Worm (Caenorhabditis elegans) whole organism, young adult: ENCODE results near the gene let-418.
A peak's percentile ranks its signal among the peaks of the same experiment; 100 is the strongest.

ENCODE experiments used
- B0035.1 ChIP-seq: sonication (generic microtip); optimal IDR thresholded peaks from 2 replicates; lab custom pipeline; 2016; ENCODE audit warnings: missing genetic modification characterization, mild to moderate bottlenecking, missing compliant biosample characterization, missing genotype, missing genetic modification reagents
- B0336.3 ChIP-seq: fragments of 200-800 bp; sonication (Bioruptor generic); IDR thresholded peaks from 2 replicates; pipeline ENCODE4 v1.3.6; 2022; ENCODE audit warnings: missing genetic modification characterization, missing compliant biosample characterization
- C17E4.6 ChIP-seq: fragments of 200-800 bp; sonication (Bioruptor generic); IDR thresholded peaks from 2 replicates; pipeline ENCODE4 v1.3.6; 2022; ENCODE audit warnings: missing genetic modification reagents, missing genetic modification characterization, missing compliant biosample characterization
- D2030.7 ChIP-seq: fragments of 200-800 bp; sonication (Bioruptor generic); IDR thresholded peaks from 2 replicates; pipeline ENCODE4 v1.3.6; 2022; ENCODE audit warnings: missing genetic modification reagents, missing genetic modification characterization, missing compliant biosample characterization
- F10E7.11 ChIP-seq: sonication (generic microtip); optimal IDR thresholded peaks from 2 replicates; lab custom pipeline; 2017; ENCODE audit warnings: mild to moderate bottlenecking, missing genetic modification characterization, moderate library complexity, missing compliant biosample characterization
- F33H1.4 ChIP-seq: fragments of 200-800 bp; sonication (Bioruptor generic); IDR thresholded peaks from 2 replicates; pipeline ENCODE4 v1.3.6; 2022; ENCODE audit warnings: missing genetic modification reagents, missing genetic modification characterization, missing compliant biosample characterization
- F39B2.1 ChIP-seq: fragments of 200-800 bp; sonication (Bioruptor generic); IDR thresholded peaks from 2 replicates; pipeline ENCODE4 v1.3.6; 2022; ENCODE audit warnings: missing genetic modification reagents, missing genetic modification characterization, missing compliant biosample characterization
- F57C9.4 ChIP-seq: sonication (generic microtip); optimal IDR thresholded peaks from 2 replicates; lab custom pipeline; 2017; ENCODE audit warnings: mild to moderate bottlenecking, missing genetic modification characterization, missing compliant biosample characterization
- K11D2.4 ChIP-seq: fragments of 200-800 bp; sonication (Bioruptor generic); IDR thresholded peaks from 2 replicates; pipeline ENCODE4 v1.3.6; 2022; ENCODE audit warnings: missing genetic modification reagents, missing genetic modification characterization, missing compliant biosample characterization
- K12H6.12 ChIP-seq: fragments of 200-800 bp; sonication (Bioruptor generic); optimal IDR thresholded peaks from 2 replicates; lab custom pipeline; 2018; ENCODE audit warnings: mild to moderate bottlenecking, missing genetic modification characterization, missing compliant biosample characterization
- Y67H2A.10 ChIP-seq: fragments of 200-800 bp; sonication (Bioruptor generic); conservative IDR thresholded peaks from 2 replicates; pipeline ENCODE4 v1.3.6; 2022; ENCODE audit warnings: missing genetic modification reagents, missing genetic modification characterization, missing compliant biosample characterization
- akir-1 ChIP-seq: fragments of 200-800 bp; sonication (Bioruptor generic); optimal IDR thresholded peaks from 2 replicates; lab custom pipeline; 2018; ENCODE audit warnings: mild to moderate bottlenecking, missing genetic modification characterization, moderate library complexity, missing compliant biosample characterization
- atf-7 ChIP-seq: sonication (generic microtip); optimal IDR thresholded peaks from 2 replicates; lab custom pipeline; 2017; ENCODE audit warnings: mild to moderate bottlenecking, missing genetic modification characterization, missing compliant biosample characterization
- athp-1 ChIP-seq: sonication (generic microtip); optimal IDR thresholded peaks from 2 replicates; lab custom pipeline; 2017; ENCODE audit warnings: mild to moderate bottlenecking, missing genetic modification characterization, missing compliant biosample characterization
- attf-6 ChIP-seq: fragments of 200-800 bp; sonication (Bioruptor generic); IDR thresholded peaks from 2 replicates; pipeline ENCODE4 v1.3.6; 2022; ENCODE audit warnings: missing genetic modification reagents, missing genetic modification characterization, missing compliant biosample characterization
- bed-2 ChIP-seq: fragments of 200-800 bp; sonication (Bioruptor generic); IDR thresholded peaks from 2 replicates; pipeline ENCODE4 v1.3.6; 2022; ENCODE audit warnings: missing genetic modification reagents, missing genetic modification characterization, missing compliant biosample characterization
- cebp-1 ChIP-seq, 2 experiments: fragments of 200-800 bp in 1 of 2; sonication (Bioruptor generic) in 1 of 2; sonication (generic microtip) in 1 of 2; IDR thresholded peaks in 1 of 2; optimal IDR thresholded peaks in 1 of 2; 2 replicates each; pipeline versions ENCODE4 v1.3.6 to Lab custom; 2017 to 2022; ENCODE audit warnings: missing compliant biosample characterization in 2 of 2, missing genetic modification characterization in 2 of 2, mild to moderate bottlenecking in 1 of 2, missing genetic modification reagents in 1 of 2, moderate library complexity in 1 of 2
- chd-7 ChIP-seq: sonication (generic microtip); optimal IDR thresholded peaks from 2 replicates; lab custom pipeline; 2016; ENCODE audit warnings: mild to moderate bottlenecking, missing genetic modification characterization, moderate library complexity, missing compliant biosample characterization
- dox-1 ChIP-seq: fragments of 200-800 bp; sonication (Bioruptor generic); IDR thresholded peaks from 2 replicates; pipeline ENCODE4 v1.3.6; 2022; ENCODE audit warnings: missing genetic modification reagents, missing genetic modification characterization, missing compliant biosample characterization
- efl-1 ChIP-seq: fragments of 150-350 bp; optimal IDR thresholded peaks from 2 replicates; lab custom pipeline; 2014; ENCODE audit warnings: missing biosample characterization, missing genetic modification reagents, missing genetic modification characterization
- egl-18 ChIP-seq: fragments of 200-800 bp; sonication (Bioruptor generic); IDR thresholded peaks from 2 replicates; pipeline ENCODE4 v1.3.6; 2022; ENCODE audit warnings: missing genetic modification reagents, missing genetic modification characterization, missing compliant biosample characterization
- fkh-3 ChIP-seq: sonication (generic microtip); optimal IDR thresholded peaks from 2 replicates; lab custom pipeline; 2016; ENCODE audit warnings: mild to moderate bottlenecking, missing genetic modification characterization, missing compliant biosample characterization
- gei-17 ChIP-seq: fragments of 200-800 bp; sonication (Bioruptor generic); optimal IDR thresholded peaks from 2 replicates; lab custom pipeline; 2018; ENCODE audit warnings: mild to moderate bottlenecking, missing genetic modification characterization, missing compliant biosample characterization
- him-1 ChIP-seq: sonication (generic microtip); optimal IDR thresholded peaks from 2 replicates; lab custom pipeline; 2016; ENCODE audit warnings: missing genotype, missing genetic modification reagents, missing genetic modification characterization, missing compliant biosample characterization
- hmg-1.2 ChIP-seq: fragments of 200-800 bp; sonication (Bioruptor generic); IDR thresholded peaks from 2 replicates; pipeline ENCODE4 v1.3.6; 2022; ENCODE audit warnings: missing genetic modification reagents, missing genetic modification characterization, missing compliant biosample characterization
- hmg-20 ChIP-seq: fragments of 200-800 bp; sonication (Bioruptor generic); IDR thresholded peaks from 2 replicates; pipeline ENCODE4 v1.3.6; 2022; ENCODE audit warnings: missing genetic modification reagents, missing genetic modification characterization, missing compliant biosample characterization
- let-607 ChIP-seq, 2 experiments: fragments of 200-800 bp in 1 of 2; sonication (Bioruptor generic) in 1 of 2; sonication (generic microtip) in 1 of 2; optimal IDR thresholded peaks; 2 replicates each; lab custom pipeline; 2016 to 2018; ENCODE audit warnings: mild to moderate bottlenecking in 2 of 2, missing compliant biosample characterization in 2 of 2, missing genetic modification characterization in 2 of 2, moderate library complexity in 2 of 2, missing genotype in 1 of 2
- lin-40 ChIP-seq: sonication (generic microtip); optimal IDR thresholded peaks from 2 replicates; lab custom pipeline; 2016; ENCODE audit warnings: missing genetic modification characterization, mild to moderate bottlenecking, missing compliant biosample characterization, missing genotype, missing genetic modification reagents
- lin-54 ChIP-seq: fragments of 200-800 bp; sonication (Bioruptor generic); optimal IDR thresholded peaks from 2 replicates; lab custom pipeline; 2018; ENCODE audit warnings: mild to moderate bottlenecking, missing genetic modification characterization, missing compliant biosample characterization
- lir-1 ChIP-seq: fragments of 200-800 bp; sonication (Bioruptor generic); conservative IDR thresholded peaks from 2 replicates; pipeline ENCODE4 v1.3.6; 2022; ENCODE audit warnings: missing genetic modification reagents, missing genetic modification characterization, missing compliant biosample characterization
- lsl-1 ChIP-seq: fragments of 200-800 bp; sonication (Bioruptor generic); optimal IDR thresholded peaks from 2 replicates; lab custom pipeline; 2018; ENCODE audit warnings: mild to moderate bottlenecking, missing genetic modification characterization, moderate library complexity, missing compliant biosample characterization
- madf-6 ChIP-seq: fragments of 200-800 bp; sonication (Bioruptor generic); IDR thresholded peaks from 2 replicates; pipeline ENCODE4 v1.3.6; 2022; ENCODE audit warnings: missing genetic modification reagents, missing genetic modification characterization, missing compliant biosample characterization
- mel-28 ChIP-seq: sonication (generic microtip); optimal IDR thresholded peaks from 2 replicates; lab custom pipeline; 2016; ENCODE audit warnings: borderline replicate concordance, mild to moderate bottlenecking, missing genetic modification characterization, missing compliant biosample characterization
- nhr-120 ChIP-seq: fragments of 200-800 bp; sonication (Bioruptor generic); IDR thresholded peaks from 2 replicates; pipeline ENCODE4 v1.3.6; 2022; ENCODE audit warnings: missing genetic modification characterization, missing compliant biosample characterization
- nhr-27 ChIP-seq: fragments of 200-800 bp; sonication (Bioruptor generic); optimal IDR thresholded peaks from 2 replicates; lab custom pipeline; 2018; ENCODE audit warnings: mild to moderate bottlenecking, missing genetic modification characterization, moderate library complexity, missing compliant biosample characterization
- pbrm-1 ChIP-seq: fragments of 200-800 bp; sonication (Bioruptor generic); IDR thresholded peaks from 2 replicates; pipeline ENCODE4 v1.3.6; 2022; ENCODE audit warnings: missing genetic modification reagents, missing genetic modification characterization, missing compliant biosample characterization
- pha-4 ChIP-seq: fragments of 150-350 bp; sonication (generic microtip); optimal IDR thresholded peaks from 2 replicates; lab custom pipeline; 2014; ENCODE audit warnings: missing biosample characterization, missing genetic modification reagents, missing genetic modification characterization
- rec-8 ChIP-seq, 2 experiments: sonication (generic microtip); optimal IDR thresholded peaks; 2 replicates each; lab custom pipeline; 2016; ENCODE audit warnings: mild to moderate bottlenecking in 2 of 2, missing genetic modification characterization in 2 of 2, missing genetic modification reagents in 2 of 2, missing genotype in 2 of 2, missing biosample characterization in 1 of 2, missing compliant biosample characterization in 1 of 2, moderate library complexity in 1 of 2
- sea-2 ChIP-seq: fragments of 200-800 bp; sonication (Bioruptor generic); IDR thresholded peaks from 2 replicates; pipeline ENCODE4 v1.3.6; 2022; ENCODE audit warnings: missing genetic modification characterization, missing compliant biosample characterization
- snpc-1.3 ChIP-seq: sonication (generic microtip); optimal IDR thresholded peaks from 2 replicates; lab custom pipeline; 2017; ENCODE audit warnings: missing genetic modification characterization, mild to moderate bottlenecking, missing compliant biosample characterization, antibody characterized with exemption, moderate library complexity, missing genotype, missing genetic modification reagents; ENCODE audit not compliant: insufficient read depth
- tbp1 ChIP-seq: fragments of 200-800 bp; sonication (Bioruptor generic); optimal IDR thresholded peaks from 2 replicates; lab custom pipeline; 2018; ENCODE audit warnings: mild to moderate bottlenecking, missing genetic modification characterization, missing compliant biosample characterization
- tbx-9 ChIP-seq: sonication (generic microtip); optimal IDR thresholded peaks from 2 replicates; lab custom pipeline; 2016; ENCODE audit warnings: borderline replicate concordance, missing genetic modification characterization, inconsistent platforms, missing compliant biosample characterization
- tlf-1 ChIP-seq: fragments of 200-800 bp; sonication (Bioruptor generic); optimal IDR thresholded peaks from 2 replicates; lab custom pipeline; 2018; ENCODE audit warnings: mild to moderate bottlenecking, missing genetic modification characterization, missing compliant biosample characterization
- xnd-1 ChIP-seq: sonication (generic microtip); optimal IDR thresholded peaks from 2 replicates; lab custom pipeline; 2016; ENCODE audit warnings: missing genotype, missing genetic modification reagents, missing genetic modification characterization, missing compliant biosample characterization
- zfh-2 ChIP-seq: fragments of 200-800 bp; sonication (Bioruptor generic); conservative IDR thresholded peaks from 2 replicates; pipeline ENCODE4 v1.3.6; 2022; ENCODE audit warnings: missing genetic modification reagents, missing genetic modification characterization, missing compliant biosample characterization
- ztf-22 ChIP-seq: fragments of 200-800 bp; sonication (Bioruptor generic); optimal IDR thresholded peaks from 2 replicates; lab custom pipeline; 2018; ENCODE audit warnings: mild to moderate bottlenecking, missing genetic modification characterization, moderate library complexity, missing compliant biosample characterization

Gene let-418

DNA sequence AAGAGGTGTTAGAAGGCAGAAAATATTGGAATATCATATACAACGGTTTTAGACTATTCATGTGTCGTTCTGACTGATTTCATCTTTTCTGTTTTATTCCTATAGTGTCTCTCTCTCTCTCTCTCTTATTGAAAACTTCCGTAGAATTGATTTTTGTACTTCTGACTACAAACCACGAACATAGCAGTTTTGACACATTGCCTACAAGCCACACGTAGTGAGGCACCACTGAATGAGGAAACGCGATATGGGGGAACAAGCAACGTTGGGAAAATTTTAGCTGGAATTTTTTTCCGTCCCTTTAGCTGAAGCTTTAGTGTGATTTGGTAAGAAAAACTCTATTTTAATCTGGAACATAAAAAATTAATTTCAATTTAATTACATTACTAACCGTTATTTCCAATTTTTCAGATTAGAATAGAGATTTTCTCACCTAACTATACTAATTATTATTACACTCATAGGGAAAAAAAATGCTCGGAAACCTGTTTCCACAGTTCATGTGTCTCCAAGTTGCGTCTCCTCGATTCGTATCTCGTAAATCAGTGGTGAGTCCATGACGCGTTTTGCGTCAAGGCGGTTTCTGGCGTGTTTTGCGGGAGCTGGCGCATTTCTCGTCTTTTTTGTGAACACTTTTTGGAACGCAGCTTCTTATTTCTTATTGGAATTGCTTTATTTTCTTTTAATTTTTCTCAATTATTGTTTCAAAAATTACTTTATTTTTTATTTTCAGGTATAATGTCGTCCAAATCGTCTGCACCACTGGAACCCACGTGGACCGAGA, 35.9 kb upstream of the let-418 start, which contains the start of the genes nhr-142 and F44E7.9 (continued):
- TF ChIP-seq F57C9.4 (tag; lab: Kevin White, UChicago), result no peak
- peak; percentile 84 for TF ChIP-seq lin-54 (GFP tag; lab: Kevin White, UChicago)
- TF ChIP-seq let-607 (tag; optimal IDR thresholded peaks at IDR 0.05; lab: Kevin White, UChicago), result peak in 1 of 2 experiments; percentile 53
- peak; percentile 22 for TF ChIP-seq chd-7 (tag; lab: Kevin White, UChicago)
- TF ChIP-seq egl-18 (GFP tag; lab: Robert Waterston, UW), result no peak
- TF ChIP-seq athp-1 (tag; lab: Kevin White, UChicago), result peak; percentile 56
- TF ChIP-seq sea-2 (GFP tag; lab: Robert Waterston, UW), result no peak
- TF ChIP-seq nhr-27 (tag; lab: Kevin White, UChicago), result no peak
- peak; percentile 78 for TF ChIP-seq tlf-1 (GFP tag; lab: Kevin White, UChicago)
- TF ChIP-seq attf-6 (GFP tag; lab: Robert Waterston, UW), result no peak
- TF ChIP-seq fkh-3 (tag; lab: Kevin White, UChicago), result no peak
- TF ChIP-seq tbx-9 (tag; lab: Kevin White, UChicago), result no peak
- TF ChIP-seq ztf-22, result no peak
- TF ChIP-seq tbp1 (GFP tag; lab: Kevin White, UChicago), result peak; percentile 68
- no peak for TF ChIP-seq F39B2.1
- peak; percentile 66 for TF ChIP-seq K12H6.12 (tag; lab: Kevin White, UChicago)
- TF ChIP-seq snpc-1.3, result no peak
- no peak for TF ChIP-seq pha-4 (tag; lab: Kevin White, UChicago)
- TF ChIP-seq B0035.1 (tag; lab: Kevin White, UChicago), result peak; percentile 43
- TF ChIP-seq hmg-20 (GFP tag; lab: Robert Waterston, UW), result peak; percentile 45; the same call in 1 of the 2 replicates
- TF ChIP-seq cebp-1 (GFP tag; IDR thresholded peaks at IDR 0.05; lab: Robert Waterston, UW), result peak; percentile 54; the same call in 1 of the 2 replicates
- peak; percentile 84 for TF ChIP-seq cebp-1 (tag; optimal IDR thresholded peaks at IDR 0.05; lab: Kevin White, UChicago)
- TF ChIP-seq C17E4.6 (GFP tag; lab: Robert Waterston, UW), result 0 out of 2 replicates have a peak, but pooled peaks have one; percentile 22
- TF ChIP-seq efl-1 (GFP tag; lab: Kevin White, UChicago), result peak; percentile 52
- TF ChIP-seq Y67H2A.10 (GFP tag; lab: Robert Waterston, UW), result no peak
- TF ChIP-seq atf-7, result peak; percentile 32
- TF ChIP-seq pbrm-1 (GFP tag; lab: Robert Waterston, UW), result peak; percentile 85
- peak; percentile 73 for TF ChIP-seq lir-1
- TF ChIP-seq F10E7.11 (tag; lab: Kevin White, UChicago), result no peak
- peak; percentile 78 for TF ChIP-seq madf-6 (GFP tag; lab: Robert Waterston, UW)
- TF ChIP-seq mel-28, result no peak
- TF ChIP-seq nhr-120 (GFP tag; lab: Robert Waterston, UW), result no peak
- peak; percentile 71 for TF ChIP-seq B0336.3 (GFP tag; lab: Robert Waterston, UW)
- no peak for TF ChIP-seq bed-2 (GFP tag; lab: Robert Waterston, UW)
- TF ChIP-seq D2030.7, result peak; percentile 76
- no peak for TF ChIP-seq akir-1
- peak; percentile 95 for TF ChIP-seq dox-1 (GFP tag; lab: Robert Waterston, UW)
- peak; percentile 70 for TF ChIP-seq K11D2.4
- peak; percentile 52 for TF ChIP-seq him-1 (tag; lab: Kevin White, UChicago)
- peak; percentile 58 for TF ChIP-seq hmg-1.2
- peak; percentile 67 for TF ChIP-seq F33H1.4
- peak; percentile 73 for TF ChIP-seq lsl-1
- TF ChIP-seq lin-40 (tag; lab: Kevin White, UChicago), result peak; percentile 89
- TF ChIP-seq rec-8 (tag; optimal IDR thresholded peaks at IDR 0.05; lab: Kevin White, UChicago), result no peak
- TF ChIP-seq xnd-1 (tag; lab: Kevin White, UChicago), result peak; percentile 53
- no peak for TF ChIP-seq gei-17 (GFP tag; lab: Kevin White, UChicago)
- no peak for TF ChIP-seq zfh-2 (GFP tag; lab: Robert Waterston, UW)
